Worm (Caenorhabditis elegans): Measurements from ENCODE around the gene egg-2.

The egg-2 gene

ce11 chrIII:7068520-7069113 is 8.2 kb upstream of the egg-2 start, which contains the start of the genes ubc-18 and R01H2.8:
Gene ubc-18, minus strand, starts transcription at chrIII:7068570.
Gene R01H2.8, plus strand, starts transcription at chrIII:7069063.
- TF ChIP-seq nhr-28 (tag; optimal IDR thresholded peaks at IDR 0.05): no peak
- TF ChIP-seq pqm-1 (tag; optimal IDR thresholded peaks at IDR 0.05): no peak
- TF ChIP-seq lin-15B (tag; optimal IDR thresholded peaks at IDR 0.05): peak; percentile 52
- TF ChIP-seq nfya-1 (tag; optimal IDR thresholded peaks at IDR 0.05; ENCODE audit: insufficient read depth): peak; percentile 46
- TF ChIP-seq fkh-2 (tag; optimal IDR thresholded peaks at IDR 0.05): no peak
- TF ChIP-seq ztf-4 (tag; optimal IDR thresholded peaks at IDR 0.05): no peak
- TF ChIP-seq sea-2 (GFP tag; optimal IDR thresholded peaks at IDR 0.05): no peak
- no peak for TF ChIP-seq nhr-25 (tag; optimal IDR thresholded peaks at IDR 0.05)
- no peak for TF ChIP-seq skn-1 (tag; optimal IDR thresholded peaks at IDR 0.05)
- TF ChIP-seq daf-12 (tag; optimal IDR thresholded peaks at IDR 0.05): no peak
- TF ChIP-seq snpc-4 (tag; optimal IDR thresholded peaks at IDR 0.05): peak; percentile 32
- peak; percentile 55 for TF ChIP-seq hmg-11 (tag; optimal IDR thresholded peaks at IDR 0.05)
- TF ChIP-seq nhr-67 (tag; optimal IDR thresholded peaks at IDR 0.05): no peak
- peak; percentile 69 for TF ChIP-seq pha-4 (tag; optimal IDR thresholded peaks at IDR 0.05)
- TF ChIP-seq ceh-82 (tag; optimal IDR thresholded peaks at IDR 0.05): no peak
- TF ChIP-seq R02D3.7 (tag; optimal IDR thresholded peaks at IDR 0.05): no peak
- no peak for TF ChIP-seq ceh-16 (tag; optimal IDR thresholded peaks at IDR 0.05)
- no peak for TF ChIP-seq nhr-76 (tag; optimal IDR thresholded peaks at IDR 0.05)
- TF ChIP-seq nhr-11 (tag; optimal IDR thresholded peaks at IDR 0.05): no peak
- TF ChIP-seq nhr-12 (tag; optimal IDR thresholded peaks at IDR 0.05): no peak
- no peak for TF ChIP-seq ceh-9 (tag; optimal IDR thresholded peaks at IDR 0.05)
- no peak for TF ChIP-seq elt-1 (tag; optimal IDR thresholded peaks at IDR 0.05)
- no peak for TF ChIP-seq egl-27 (tag; optimal IDR thresholded peaks at IDR 0.05)
- no peak for TF ChIP-seq mdl-1 (tag; optimal IDR thresholded peaks at IDR 0.05)
- no peak for TF ChIP-seq nhr-237 (tag; optimal IDR thresholded peaks at IDR 0.05)
- no peak for TF ChIP-seq unc-39 (tag; optimal IDR thresholded peaks at IDR 0.05)
- TF ChIP-seq nhr-23 (tag; optimal IDR thresholded peaks at IDR 0.05): peak; percentile 25
- TF ChIP-seq fkh-10 (GFP tag; optimal IDR thresholded peaks at IDR 0.05): no peak
- no peak for TF ChIP-seq nhr-77 (tag; optimal IDR thresholded peaks at IDR 0.05)
- no peak for TF ChIP-seq fos-1 (tag; optimal IDR thresholded peaks at IDR 0.05)
- no peak for TF ChIP-seq ZK546.5 (tag; optimal IDR thresholded peaks at IDR 0.05)
- no peak for TF ChIP-seq ztf-11 (tag; optimal IDR thresholded peaks at IDR 0.05)
- TF ChIP-seq aly-2 (tag; optimal IDR thresholded peaks at IDR 0.05): no peak
- no peak for TF ChIP-seq lsy-12 (tag; optimal IDR thresholded peaks at IDR 0.05)
- TF ChIP-seq unc-62 (GFP tag; optimal IDR thresholded peaks at IDR 0.05): no peak

ce11 chrIII:7067385-7067896 is 7.1 kb upstream of the egg-2 start, which contains the start of gene ger-1:
Gene ger-1, minus strand, starts transcription at chrIII:7067477.
- TF ChIP-seq elt-2 (tag; optimal IDR thresholded peaks at IDR 0.05) (peak; percentile 23), lin-39 (tag; optimal IDR thresholded peaks at IDR 0.05) (no peak), egl-27 (tag; optimal IDR thresholded peaks at IDR 0.05) (no peak), aly-2 (tag; optimal IDR thresholded peaks at IDR 0.05) (no peak)

ce11 chrIII:7064185-7064584 is 3.8 kb upstream of the egg-2 start, which contains the start of gene R01H2.4:
Gene R01H2.4, minus strand, starts transcription at chrIII:7064285.
- TF ChIP-seq fkh-2 (tag; optimal IDR thresholded peaks at IDR 0.05): no peak
- no peak for TF ChIP-seq elt-3 (tag; optimal IDR thresholded peaks at IDR 0.05)
- no peak for TF ChIP-seq sea-2 (GFP tag; optimal IDR thresholded peaks at IDR 0.05)
- no peak for TF ChIP-seq ceh-16 (tag; optimal IDR thresholded peaks at IDR 0.05)
- no peak for TF ChIP-seq nfya-1 (tag; optimal IDR thresholded peaks at IDR 0.05; ENCODE audit: insufficient read depth)
- no peak for TF ChIP-seq ceh-9 (tag; optimal IDR thresholded peaks at IDR 0.05)
- TF ChIP-seq nhr-67 (tag; optimal IDR thresholded peaks at IDR 0.05): no peak
- no peak for TF ChIP-seq ztf-11 (tag; optimal IDR thresholded peaks at IDR 0.05)
- no peak for TF ChIP-seq nhr-12 (tag; optimal IDR thresholded peaks at IDR 0.05)
- TF ChIP-seq snpc-4 (tag; optimal IDR thresholded peaks at IDR 0.05): no peak
- no peak for TF ChIP-seq ceh-28 (tag; optimal IDR thresholded peaks at IDR 0.05)
- TF ChIP-seq aly-2 (tag; optimal IDR thresholded peaks at IDR 0.05): no peak
- no peak for TF ChIP-seq elt-1 (tag; optimal IDR thresholded peaks at IDR 0.05)
- TF ChIP-seq nhr-23 (tag; optimal IDR thresholded peaks at IDR 0.05): no peak
- no peak for TF ChIP-seq elt-2 (tag; optimal IDR thresholded peaks at IDR 0.05)
- TF ChIP-seq nhr-77 (tag; optimal IDR thresholded peaks at IDR 0.05): no peak
